Worm (Caenorhabditis elegans) whole organism, midembryonic: ENCODE results near the gene Y53F4B.18.

ENCODE experiments used
- flt-1 ChIP-seq: fragments of 200-800 bp; sonication (Bioruptor generic); IDR thresholded peaks from 2 replicates; pipeline ENCODE4 v1.3.6; 2022; ENCODE audit warnings: missing genetic modification characterization, missing compliant biosample characterization
- med-1 ChIP-seq: sonication (generic microtip); optimal IDR thresholded peaks from 2 replicates; lab custom pipeline; 2017; ENCODE audit warnings: missing genetic modification characterization, mild to moderate bottlenecking, missing compliant biosample characterization, antibody characterized with exemption, missing genetic modification reagents; ENCODE audit not compliant: insufficient read depth
- ztf-29 ChIP-seq: fragments of 200-800 bp; sonication (Bioruptor generic); IDR thresholded peaks from 2 replicates; pipeline ENCODE4 v1.3.6; 2022; ENCODE audit warnings: missing genetic modification reagents, missing genetic modification characterization, missing compliant biosample characterization

ce11 chrII:15119537-15120360 is 48.3 kb upstream of the Y53F4B.18 start, which contains the start of gene arp-1:
- TF ChIP-seq med-1 (GFP tag; lab: Kevin White, UChicago): no peak
- TF ChIP-seq ztf-29: no peak
- no peak for TF ChIP-seq flt-1 (GFP tag; lab: Robert Waterston, UW)
